Worm (Caenorhabditis elegans) whole organism, L2 larva: ENCODE results near the gene arrd-3.

Experiments
- ZK546.5 ChIP-seq: sonication (generic microtip); optimal IDR thresholded peaks from 2 replicates; lab custom pipeline; 2017; ENCODE audit warnings: missing biosample characterization, missing genetic modification characterization
- alr-1 ChIP-seq: fragments of 150-350 bp; optimal IDR thresholded peaks from 2 replicates; lab custom pipeline; 2014; ENCODE audit warnings: missing biosample characterization, missing genetic modification characterization
- ceh-16 ChIP-seq: fragments of 150-350 bp; optimal IDR thresholded peaks from 2 replicates; lab custom pipeline; 2014; ENCODE audit warnings: missing biosample characterization, missing genetic modification characterization
- egl-27 ChIP-seq: sonication (generic microtip); optimal IDR thresholded peaks from 3 replicates; lab custom pipeline; 2017; ENCODE audit warnings: missing biosample characterization, missing genetic modification reagents, missing genetic modification characterization
- elt-1 ChIP-seq: fragments of 150-350 bp; optimal IDR thresholded peaks from 2 replicates; lab custom pipeline; 2014; ENCODE audit warnings: missing biosample characterization, missing genetic modification characterization
- elt-3 ChIP-seq: sonication (generic microtip); optimal IDR thresholded peaks from 2 replicates; lab custom pipeline; 2017; ENCODE audit warnings: missing biosample characterization, missing genetic modification characterization
- fos-1 ChIP-seq: fragments of 150-350 bp; optimal IDR thresholded peaks from 2 replicates; lab custom pipeline; 2014; ENCODE audit warnings: missing biosample characterization, missing genetic modification characterization
- lsy-2 ChIP-seq, 2 experiments: fragments of 150-350 bp in 1 of 2; sonication (generic microtip) in 1 of 2; optimal IDR thresholded peaks; 2 replicates each; lab custom pipeline; 2014 to 2017; ENCODE audit warnings: missing biosample characterization in 2 of 2, missing genetic modification characterization in 2 of 2
- nhr-11 ChIP-seq: fragments of 150-350 bp; optimal IDR thresholded peaks from 2 replicates; lab custom pipeline; 2014; ENCODE audit warnings: missing biosample characterization, missing genetic modification characterization
- unc-62 ChIP-seq: fragments of 150-350 bp; optimal IDR thresholded peaks from 2 replicates; lab custom pipeline; 2014; ENCODE audit warnings: missing biosample characterization, missing genetic modification reagents, missing genetic modification characterization
- ztf-11 ChIP-seq: sonication (generic microtip); optimal IDR thresholded peaks from 2 replicates; lab custom pipeline; 2017; ENCODE audit warnings: missing biosample characterization, missing genetic modification characterization

DNA sequence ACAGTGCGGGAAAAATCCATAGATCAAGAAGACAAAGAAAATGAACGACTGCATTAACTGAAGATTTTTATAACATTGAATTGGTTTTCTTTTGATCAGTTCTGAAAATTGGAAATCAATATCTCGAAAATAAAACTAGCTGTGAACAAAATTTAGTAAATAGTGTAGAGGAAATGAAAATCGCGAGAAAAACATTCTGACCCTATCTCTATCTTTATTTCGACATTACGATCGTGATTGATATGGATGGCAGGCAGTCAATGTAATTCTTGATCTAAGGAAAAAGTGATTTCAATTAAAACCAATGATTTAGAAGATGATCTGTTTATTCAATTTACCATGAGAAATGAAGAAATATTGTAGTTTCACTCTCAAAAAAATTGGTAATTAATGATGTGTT, 23.7 kb downstream of the arrd-3 start, which contains the start of gene kin-16:
- no peak for TF ChIP-seq elt-3
- TF ChIP-seq egl-27 (tag; lab: Kevin White, UChicago), result no peak
- no peak for TF ChIP-seq lsy-2 (tag; optimal IDR thresholded peaks at IDR 0.05; lab: Kevin White, UChicago)
- TF ChIP-seq elt-1, result no peak
- no peak for TF ChIP-seq ceh-16
- no peak for TF ChIP-seq nhr-11 (tag; lab: Kevin White, UChicago)
- no peak for TF ChIP-seq alr-1 (tag; lab: Kevin White, UChicago)
- no peak for TF ChIP-seq unc-62 (GFP tag; lab: Kevin White, UChicago)
- TF ChIP-seq fos-1 (tag; lab: Kevin White, UChicago), result no peak
- TF ChIP-seq ztf-11 (tag; lab: Kevin White, UChicago), result no peak
- TF ChIP-seq ZK546.5 (tag; lab: Kevin White, UChicago), result no peak
